Fruit fly (Drosophila melanogaster) whole organism, pupa: Measurements from ENCODE around the gene CG17681.

Source experiments
- CG10348 ChIP-seq: fragments of 200-800 bp; sonication (Bioruptor generic); IDR thresholded peaks from 2 replicates; pipeline ENCODE4 v1.3.6; 2022; ENCODE audit warnings: missing biosample characterization, missing genetic modification characterization
- CG12605 ChIP-seq: fragments of 200-800 bp; sonication (Bioruptor generic); IDR thresholded peaks from 2 replicates; pipeline ENCODE4 v1.3.6; 2022; ENCODE audit warnings: missing biosample characterization, missing genetic modification characterization
- CG13204 ChIP-seq: fragments of 200-800 bp; sonication (Bioruptor generic); optimal IDR thresholded peaks from 2 replicates; lab custom pipeline; 2018; ENCODE audit warnings: missing biosample characterization, mild to moderate bottlenecking, missing genetic modification characterization, moderate library complexity
- CG14655 ChIP-seq: fragments of 200-800 bp; sonication (Bioruptor generic); optimal IDR thresholded peaks from 3 replicates; lab custom pipeline; 2017; ENCODE audit warnings: mild to moderate bottlenecking, missing biosample characterization, missing genetic modification reagents, missing genetic modification characterization
- CG15710 ChIP-seq: fragments of 200-800 bp; sonication (Bioruptor generic); optimal IDR thresholded peaks from 2 replicates; lab custom pipeline; 2018; ENCODE audit warnings: missing biosample characterization, mild to moderate bottlenecking, missing genetic modification characterization, moderate library complexity
- CG17806 ChIP-seq: fragments of 200-800 bp; sonication (Bioruptor generic); optimal IDR thresholded peaks from 2 replicates; lab custom pipeline; 2018; ENCODE audit warnings: missing biosample characterization, mild to moderate bottlenecking, missing genetic modification characterization, moderate library complexity
- CG32121 ChIP-seq: fragments of 200-800 bp; sonication (Bioruptor generic); IDR thresholded peaks from 2 replicates; pipeline ENCODE4 v1.3.6; 2022; ENCODE audit warnings: missing biosample characterization, missing genetic modification characterization
- CG34367 ChIP-seq: fragments of 200-800 bp; sonication (Bioruptor generic); optimal IDR thresholded peaks from 2 replicates; lab custom pipeline; 2018; ENCODE audit warnings: missing biosample characterization, mild to moderate bottlenecking, missing genetic modification characterization
- CG4496 ChIP-seq: fragments of 200-800 bp; sonication (Bioruptor generic); IDR thresholded peaks from 3 replicates; pipeline ENCODE4 v1.3.6; 2022; ENCODE audit warnings: missing biosample characterization, missing genetic modification characterization
- CG8159 ChIP-seq: fragments of 200-800 bp; sonication (Bioruptor generic); optimal IDR thresholded peaks from 3 replicates; lab custom pipeline; 2018; ENCODE audit warnings: missing biosample characterization, mild to moderate bottlenecking, missing genetic modification characterization, moderate library complexity
- CG8301 ChIP-seq: fragments of 200-800 bp; sonication (Bioruptor generic); optimal IDR thresholded peaks from 2 replicates; lab custom pipeline; 2018; ENCODE audit warnings: missing biosample characterization, mild to moderate bottlenecking, missing genetic modification characterization
- CG9948 ChIP-seq: fragments of 200-800 bp; sonication (Bioruptor generic); optimal IDR thresholded peaks from 2 replicates; lab custom pipeline; 2018; ENCODE audit warnings: missing biosample characterization, mild to moderate bottlenecking, missing genetic modification characterization, moderate library complexity
- D1 ChIP-seq: fragments of 200-800 bp; sonication (Bioruptor generic); optimal IDR thresholded peaks from 2 replicates; lab custom pipeline; 2018; ENCODE audit warnings: missing biosample characterization, mild to moderate bottlenecking, missing genetic modification characterization, moderate library complexity
- EcR ChIP-seq: fragments of 200-800 bp; sonication (Bioruptor generic); optimal IDR thresholded peaks from 3 replicates; lab custom pipeline; 2019; ENCODE audit warnings: missing biosample characterization, missing genetic modification characterization, mild to moderate bottlenecking, moderate library complexity, missing genetic modification reagents
- Ets98B ChIP-seq: fragments of 200-800 bp; sonication (Bioruptor generic); IDR thresholded peaks from 2 replicates; pipeline ENCODE4 v1.3.6; 2022; ENCODE audit warnings: missing biosample characterization, missing genetic modification characterization
- Pif1A ChIP-seq: fragments of 200-800 bp; sonication (Bioruptor generic); optimal IDR thresholded peaks from 3 replicates; lab custom pipeline; 2016; ENCODE audit warnings: missing biosample characterization, missing genetic modification characterization
- Pif1B ChIP-seq: fragments of 200-800 bp; sonication (Bioruptor generic); optimal IDR thresholded peaks from 3 replicates; lab custom pipeline; 2016; ENCODE audit warnings: missing biosample characterization, missing genetic modification characterization
- Snoo ChIP-seq: fragments of 200-800 bp; sonication (Bioruptor generic); optimal IDR thresholded peaks from 3 replicates; lab custom pipeline; 2017; ENCODE audit warnings: missing biosample characterization, mild to moderate bottlenecking, missing genetic modification characterization, inconsistent platforms
- fd96Ca ChIP-seq: fragments of 200-800 bp; sonication (Bioruptor generic); IDR thresholded peaks from 3 replicates; pipeline ENCODE4 v1.3.6; 2022; ENCODE audit warnings: missing biosample characterization, missing genetic modification characterization
- gl ChIP-seq: fragments of 200-800 bp; sonication (Bioruptor generic); optimal IDR thresholded peaks from 2 replicates; lab custom pipeline; 2018; ENCODE audit warnings: missing biosample characterization, mild to moderate bottlenecking, missing genetic modification characterization
- rn ChIP-seq: fragments of 200-800 bp; sonication (Bioruptor generic); IDR thresholded peaks from 2 replicates; pipeline ENCODE4 v1.3.6; 2022; ENCODE audit warnings: missing biosample characterization, missing genetic modification characterization

Gene CG17681

dm6 chr2L:18145253-18145652, 7.7 kb upstream of the CG17681 start:
- TF ChIP-seq gl = peak; percentile 74
- peak; percentile 87 for TF ChIP-seq CG9948 (tag; lab: Kevin White, UChicago)
- peak; percentile 66 for TF ChIP-seq EcR (GFP tag; lab: Kevin White, UChicago)
- TF ChIP-seq rn (GFP tag; lab: Robert Waterston, UW) = peak; percentile 73
- peak; percentile 93 for TF ChIP-seq Pif1A
- TF ChIP-seq D1 (tag; lab: Kevin White, UChicago) = peak; percentile 62
- peak; percentile 78 for TF ChIP-seq Ets98B (GFP tag; lab: Robert Waterston, UW)
- TF ChIP-seq CG8301 (tag; lab: Kevin White, UChicago) = peak; percentile 70
- TF ChIP-seq CG4496 (GFP tag; lab: Robert Waterston, UW) = peak; percentile 93
- TF ChIP-seq CG14655 (GFP tag; lab: Kevin White, UChicago) = peak; percentile 79
- TF ChIP-seq CG15710 (tag; lab: Kevin White, UChicago) = peak; percentile 93
- TF ChIP-seq CG17806 (tag; lab: Kevin White, UChicago) = peak; percentile 88
- no peak for TF ChIP-seq CG10348 (GFP tag; lab: Robert Waterston, UW)
- TF ChIP-seq CG32121 = peak; percentile 78
- TF ChIP-seq CG13204 (GFP tag; lab: Kevin White, UChicago) = peak; percentile 79
- peak; percentile 92 for TF ChIP-seq CG8159
- TF ChIP-seq Pif1B (GFP tag; lab: Kevin White, UChicago) = peak; percentile 90
- peak; percentile 87 for TF ChIP-seq CG12605 (GFP tag; lab: Robert Waterston, UW)
- peak; percentile 88 for TF ChIP-seq CG34367 (tag; lab: Kevin White, UChicago)
- TF ChIP-seq fd96Ca (GFP tag; lab: Robert Waterston, UW) = peak; percentile 90
- TF ChIP-seq Snoo (tag; lab: Kevin White, UChicago) = peak; percentile 93
- TF ChIP-seq, all 21 proteins: peak for 20

dm6 chr2L:18145826-18146225, 7.1 kb upstream of the CG17681 start:
- TF ChIP-seq rn (GFP tag; lab: Robert Waterston, UW) (no peak), CG9948 (tag; lab: Kevin White, UChicago) (no peak), Pif1A (no peak), CG17806 (tag; lab: Kevin White, UChicago) (no peak), CG14655 (GFP tag; lab: Kevin White, UChicago) (no peak)

dm6 chr2L:18146618-18147099, 6.3 kb upstream of the CG17681 start:
- peak; percentile 66 for TF ChIP-seq CG14655 (GFP tag; lab: Kevin White, UChicago)
- peak; percentile 60 for TF ChIP-seq CG9948 (tag; lab: Kevin White, UChicago)
- TF ChIP-seq fd96Ca (GFP tag; lab: Robert Waterston, UW) = no peak
- TF ChIP-seq CG10348 (GFP tag; lab: Robert Waterston, UW) = peak; percentile 30; the same call in 1 of the 2 replicates
- 0 out of 2 replicates have a peak, but pooled peaks have one; percentile 32 for TF ChIP-seq CG32121
- peak; percentile 77 for TF ChIP-seq CG15710 (tag; lab: Kevin White, UChicago)
- no peak for TF ChIP-seq Snoo (tag; lab: Kevin White, UChicago)
- TF ChIP-seq CG4496 (GFP tag; lab: Robert Waterston, UW) = no peak; the same call in 2 of the 3 replicates
- TF ChIP-seq Pif1B (GFP tag; lab: Kevin White, UChicago) = peak; percentile 60
- peak; percentile 70 for TF ChIP-seq Pif1A
- TF ChIP-seq rn (GFP tag; lab: Robert Waterston, UW) = no peak
- TF ChIP-seq CG17806 (tag; lab: Kevin White, UChicago) = peak; percentile 42
- no peak for TF ChIP-seq CG13204 (GFP tag; lab: Kevin White, UChicago)
- TF ChIP-seq CG34367 (tag; lab: Kevin White, UChicago) = peak; percentile 17
- TF ChIP-seq CG8301 (tag; lab: Kevin White, UChicago) = peak; percentile 60
- TF ChIP-seq D1 (tag; lab: Kevin White, UChicago) = peak; percentile 8
- TF ChIP-seq gl = no peak
- peak; percentile 19 for TF ChIP-seq EcR (GFP tag; lab: Kevin White, UChicago)
- peak; percentile 15 for TF ChIP-seq Ets98B (GFP tag; lab: Robert Waterston, UW)
- TF ChIP-seq CG12605 (GFP tag; lab: Robert Waterston, UW) = no peak
- peak; percentile 78 for TF ChIP-seq CG8159

- TF ChIP-seq CG4496 (GFP tag; lab: Robert Waterston, UW) (no peak), Pif1A (no peak), Pif1B (GFP tag; lab: Kevin White, UChicago) (no peak), CG13204 (GFP tag; lab: Kevin White, UChicago) (no peak), CG32121 (no peak), EcR (GFP tag; lab: Kevin White, UChicago) (no peak), Snoo (tag; lab: Kevin White, UChicago) (no peak), CG12605 (GFP tag; lab: Robert Waterston, UW) (no peak), CG9948 (tag; lab: Kevin White, UChicago) (no peak), CG10348 (GFP tag; lab: Robert Waterston, UW) (no peak), CG34367 (tag; lab: Kevin White, UChicago) (no peak), rn (GFP tag; lab: Robert Waterston, UW) (no peak), gl (no peak), CG14655 (GFP tag; lab: Kevin White, UChicago) (no peak), fd96Ca (GFP tag; lab: Robert Waterston, UW) (no peak)
These were observed 5.3 kb upstream of the CG17681 start for dm6 chr2L:18147511-18148072.

dm6 chr2L:18148552-18149219, 4.2 kb upstream of the CG17681 start:
- no peak for TF ChIP-seq CG8301 (tag; lab: Kevin White, UChicago)
- TF ChIP-seq gl = peak; percentile 36
- no peak for TF ChIP-seq fd96Ca (GFP tag; lab: Robert Waterston, UW)
- no peak for TF ChIP-seq rn (GFP tag; lab: Robert Waterston, UW)
- peak; percentile 26 for TF ChIP-seq Ets98B (GFP tag; lab: Robert Waterston, UW)
- TF ChIP-seq CG32121 = 0 out of 2 replicates have a peak, but pooled peaks have one; percentile 20
- no peak for TF ChIP-seq Pif1A
- no peak for TF ChIP-seq Snoo (tag; lab: Kevin White, UChicago)
- no peak for TF ChIP-seq CG9948 (tag; lab: Kevin White, UChicago)
- TF ChIP-seq CG8159 = peak; percentile 25
